Worm (Caenorhabditis elegans) whole organism, L1 larva: ENCODE data around the gene F25E2.2.
A peak's percentile ranks its signal among the peaks of the same experiment; 100 is the strongest.

ENCODE experiments used
- C16A3.4 ChIP-seq: fragments of 150-350 bp; optimal IDR thresholded peaks from 2 replicates; lab custom pipeline; 2014; ENCODE audit warnings: missing biosample characterization, missing genetic modification characterization
- C34B4.2 ChIP-seq: sonication (generic microtip); optimal IDR thresholded peaks from 2 replicates; lab custom pipeline; 2017; ENCODE audit warnings: mild to moderate bottlenecking, missing genetic modification characterization, missing compliant biosample characterization
- Y116A8C.19 ChIP-seq: sonication (generic microtip); optimal IDR thresholded peaks from 2 replicates; lab custom pipeline; 2016; ENCODE audit warnings: missing compliant biosample characterization, missing genetic modification characterization, borderline replicate concordance
- blmp-1 ChIP-seq: fragments of 150-350 bp; optimal IDR thresholded peaks from 2 replicates; lab custom pipeline; 2014; ENCODE audit warnings: missing biosample characterization, missing genetic modification characterization
- ceh-8 ChIP-seq: fragments of 200-800 bp; sonication (Bioruptor generic); optimal IDR thresholded peaks from 2 replicates; lab custom pipeline; 2018; ENCODE audit warnings: mild to moderate bottlenecking, missing genetic modification characterization, moderate library complexity, missing compliant biosample characterization
- ceh-82 ChIP-seq, 3 experiments: fragments of 150-350 bp in 1 of 3; sonication (generic microtip) in 2 of 3; optimal IDR thresholded peaks; 2 replicates each; lab custom pipeline; 2014 to 2017; ENCODE audit warnings: missing biosample characterization in 3 of 3, missing genetic modification characterization in 3 of 3
- ceh-90 ChIP-seq: sonication (generic microtip); optimal IDR thresholded peaks from 2 replicates; lab custom pipeline; 2016; ENCODE audit warnings: missing genetic modification characterization, missing compliant biosample characterization
- dpl-1 ChIP-seq, 3 experiments: fragments of 150-350 bp in 2 of 3; sonication (generic microtip) in 1 of 3; optimal IDR thresholded peaks; 2 replicates each; lab custom pipeline; 2014 to 2017; ENCODE audit warnings: missing biosample characterization in 3 of 3, missing genetic modification characterization in 3 of 3, missing genetic modification reagents in 3 of 3
- dsc-1 ChIP-seq: sonication (generic microtip); optimal IDR thresholded peaks from 2 replicates; lab custom pipeline; 2016; ENCODE audit warnings: mild to moderate bottlenecking, missing genetic modification characterization, missing compliant biosample characterization
- efl-1 ChIP-seq, 4 experiments: fragments of 150-350 bp; optimal IDR thresholded peaks in 3 of 4; peaks in 1 of 4; 1 replicate in 1 of 4; 2 replicates in 3 of 4; lab custom pipeline; 2014; ENCODE audit warnings: missing biosample characterization in 2 of 4, missing genetic modification characterization in 2 of 4, missing genetic modification reagents in 2 of 4
- egl-13 ChIP-seq: sonication (generic microtip); optimal IDR thresholded peaks from 2 replicates; lab custom pipeline; 2016; ENCODE audit warnings: missing genotype, missing genetic modification reagents, missing genetic modification characterization, missing compliant biosample characterization
- egl-27 ChIP-seq, 2 experiments: fragments of 150-350 bp in 1 of 2; sonication (generic microtip); optimal IDR thresholded peaks; 3 replicates each; lab custom pipeline; 2017 to 2018; ENCODE audit warnings: missing biosample characterization in 2 of 2, missing genetic modification characterization in 2 of 2, missing genetic modification reagents in 2 of 2
- elt-3 ChIP-seq, 6 experiments: fragments of 150-350 bp in 1 of 6; sonication (generic microtip); optimal IDR thresholded peaks; 2 replicates each; lab custom pipeline; 2017 to 2018; ENCODE audit warnings: missing biosample characterization in 6 of 6, missing genetic modification characterization in 6 of 6, inconsistent platforms in 1 of 6
- fkh-10 ChIP-seq: sonication (generic microtip); optimal IDR thresholded peaks from 2 replicates; lab custom pipeline; 2017; ENCODE audit warnings: missing biosample characterization, missing genetic modification reagents, missing genetic modification characterization
- fos-1 ChIP-seq: fragments of 150-350 bp; optimal IDR thresholded peaks from 2 replicates; lab custom pipeline; 2014; ENCODE audit warnings: missing biosample characterization, missing genetic modification characterization
- grh-1 ChIP-seq: fragments of 200-800 bp; sonication (Bioruptor generic); IDR thresholded peaks from 2 replicates; pipeline ENCODE4 v1.3.6; 2022; ENCODE audit warnings: missing genetic modification reagents, missing genetic modification characterization, missing compliant biosample characterization
- hlh-17 ChIP-seq: fragments of 200-800 bp; sonication (Bioruptor generic); optimal IDR thresholded peaks from 2 replicates; lab custom pipeline; 2018; ENCODE audit warnings: missing genetic modification characterization, mild to moderate bottlenecking, missing compliant biosample characterization, moderate library complexity, borderline replicate concordance
- hpl-2 ChIP-seq: fragments of 150-350 bp; optimal IDR thresholded peaks from 2 replicates; lab custom pipeline; 2014; ENCODE audit warnings: missing biosample characterization, missing genetic modification reagents, missing genetic modification characterization
- isw-1 ChIP-seq: fragments of 200-800 bp; sonication (Bioruptor generic); IDR thresholded peaks from 2 replicates; pipeline ENCODE4 v1.3.6; 2022; ENCODE audit warnings: missing genetic modification characterization, missing compliant biosample characterization
- lin-13 ChIP-seq: fragments of 150-350 bp; optimal IDR thresholded peaks from 2 replicates; lab custom pipeline; 2014; ENCODE audit warnings: missing biosample characterization, missing genetic modification reagents, missing genetic modification characterization
- lin-14 ChIP-seq: fragments of 200-800 bp; sonication (Bioruptor generic); optimal IDR thresholded peaks from 2 replicates; lab custom pipeline; 2018; ENCODE audit warnings: mild to moderate bottlenecking, missing genetic modification characterization, moderate library complexity, missing compliant biosample characterization
- lin-15B ChIP-seq: fragments of 150-350 bp; sonication (generic microtip); optimal IDR thresholded peaks from 3 replicates; lab custom pipeline; 2014; ENCODE audit warnings: missing biosample characterization, missing genetic modification characterization
- lin-35 ChIP-seq, 2 experiments: fragments of 150-350 bp; optimal IDR thresholded peaks; 2 replicates each; lab custom pipeline; 2014; ENCODE audit warnings: missing biosample characterization in 2 of 2, missing genetic modification characterization in 2 of 2, missing genetic modification reagents in 2 of 2
- lin-39 ChIP-seq: fragments of 150-350 bp; optimal IDR thresholded peaks from 2 replicates; lab custom pipeline; 2014; ENCODE audit warnings: missing biosample characterization, missing genetic modification reagents, missing genetic modification characterization
- lir-3 ChIP-seq: sonication (generic microtip); optimal IDR thresholded peaks from 2 replicates; lab custom pipeline; 2016; ENCODE audit warnings: mild to moderate bottlenecking, missing genetic modification characterization, moderate library complexity, missing compliant biosample characterization; ENCODE audit not compliant: poor library complexity
- lsy-2 ChIP-seq, 2 experiments: fragments of 150-350 bp; optimal IDR thresholded peaks; 2 replicates each; lab custom pipeline; 2014; ENCODE audit warnings: missing biosample characterization in 2 of 2, missing genetic modification characterization in 2 of 2
- mep-1 ChIP-seq: fragments of 150-350 bp; optimal IDR thresholded peaks from 2 replicates; lab custom pipeline; 2014; ENCODE audit warnings: missing biosample characterization, missing genetic modification characterization
- nhr-11 ChIP-seq: fragments of 150-350 bp; optimal IDR thresholded peaks from 2 replicates; lab custom pipeline; 2014; ENCODE audit warnings: missing biosample characterization, missing genetic modification characterization
- nhr-12 ChIP-seq: sonication (generic microtip); optimal IDR thresholded peaks from 2 replicates; lab custom pipeline; 2017; ENCODE audit warnings: missing biosample characterization, missing genetic modification characterization
- nhr-20 ChIP-seq: sonication (generic microtip); optimal IDR thresholded peaks from 2 replicates; lab custom pipeline; 2016; ENCODE audit warnings: mild to moderate bottlenecking, missing genetic modification characterization, missing compliant biosample characterization
- nhr-237 ChIP-seq: fragments of 150-350 bp; optimal IDR thresholded peaks from 2 replicates; lab custom pipeline; 2014; ENCODE audit warnings: missing biosample characterization, missing genetic modification characterization
- nhr-71 ChIP-seq: sonication (generic microtip); optimal IDR thresholded peaks from 2 replicates; lab custom pipeline; 2016; ENCODE audit warnings: mild to moderate bottlenecking, missing genetic modification characterization, moderate library complexity, missing compliant biosample characterization
- nhr-85 ChIP-seq: sonication (generic microtip); peaks from one replicate; lab custom pipeline; 2016; ENCODE audit warnings: missing genetic modification characterization, inconsistent platforms, missing compliant biosample characterization
- pax-3 ChIP-seq: fragments of 200-800 bp; sonication (Bioruptor generic); optimal IDR thresholded peaks from 2 replicates; lab custom pipeline; 2018; ENCODE audit warnings: mild to moderate bottlenecking, missing genetic modification characterization, moderate library complexity, missing compliant biosample characterization
- pqm-1 ChIP-seq: sonication (generic microtip); optimal IDR thresholded peaks from 3 replicates; lab custom pipeline; 2017; ENCODE audit warnings: missing biosample characterization, missing genetic modification characterization
- sox-4 ChIP-seq: sonication (generic microtip); optimal IDR thresholded peaks from 2 replicates; lab custom pipeline; 2016; ENCODE audit warnings: missing genetic modification characterization, missing compliant biosample characterization
- sup-37 ChIP-seq: fragments of 200-800 bp; sonication (Bioruptor generic); optimal IDR thresholded peaks from 2 replicates; lab custom pipeline; 2018; ENCODE audit warnings: mild to moderate bottlenecking, missing genetic modification characterization, missing compliant biosample characterization
- swsn-7 ChIP-seq: sonication (generic microtip); optimal IDR thresholded peaks from 2 replicates; lab custom pipeline; 2016; ENCODE audit warnings: missing genetic modification characterization, missing compliant biosample characterization
- tbx-2 ChIP-seq: sonication (generic microtip); optimal IDR thresholded peaks from 2 replicates; lab custom pipeline; 2016; ENCODE audit warnings: missing genetic modification characterization, missing compliant biosample characterization
- unc-62 ChIP-seq: fragments of 150-350 bp; optimal IDR thresholded peaks from 2 replicates; lab custom pipeline; 2014; ENCODE audit warnings: missing biosample characterization, missing genetic modification reagents, missing genetic modification characterization
- unc-86 ChIP-seq: sonication (generic microtip); optimal IDR thresholded peaks from 2 replicates; lab custom pipeline; 2016; ENCODE audit warnings: missing genetic modification characterization, missing compliant biosample characterization
- xbp-1 ChIP-seq: sonication (generic microtip); optimal IDR thresholded peaks from 2 replicates; lab custom pipeline; 2016; ENCODE audit warnings: missing genetic modification characterization, missing compliant biosample characterization
- ztf-11 ChIP-seq, 2 experiments: sonication (generic microtip); optimal IDR thresholded peaks; 2 replicates each; lab custom pipeline; 2016 to 2017; ENCODE audit warnings: missing genetic modification characterization in 2 of 2, missing biosample characterization in 1 of 2, missing compliant biosample characterization in 1 of 2
- ztf-4 ChIP-seq: fragments of 150-350 bp; optimal IDR thresholded peaks from 2 replicates; lab custom pipeline; 2014; ENCODE audit warnings: missing biosample characterization, missing genetic modification characterization

F25E2.2 gene

DNA sequence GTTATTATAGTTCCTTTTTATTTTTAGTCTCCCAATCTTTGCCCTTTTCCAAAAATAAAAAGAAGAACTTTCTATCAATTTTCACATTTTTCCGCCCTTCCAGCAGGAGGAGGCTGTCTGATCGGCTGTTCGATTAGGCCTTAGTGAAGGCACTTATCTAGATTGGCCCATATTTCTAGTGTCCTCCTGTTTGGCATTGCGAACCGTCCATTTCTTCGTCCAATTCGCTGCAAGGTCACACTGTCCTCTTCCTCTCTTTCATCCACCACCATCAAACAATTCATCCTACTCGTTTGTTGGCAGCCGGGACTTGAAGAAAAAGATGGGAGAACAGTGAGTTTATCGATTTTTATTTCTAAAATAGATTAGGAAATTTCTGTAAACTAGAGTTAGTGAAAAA, 38.4 kb downstream of the F25E2.2 start, which contains the start of gene T04G9.4:
Gene T04G9.4, plus strand, starts transcription at position 293 of the 400 bp plus-strand sequence.
- TF ChIP-seq lin-14 (GFP tag; lab: Kevin White, UChicago): peak; percentile 62
- no peak for TF ChIP-seq nhr-237
- no peak for TF ChIP-seq lin-35 (GFP tag; optimal IDR thresholded peaks at IDR 0.05; lab: Kevin White, UChicago)
- no peak for TF ChIP-seq lin-39
- no peak for TF ChIP-seq unc-62
- TF ChIP-seq nhr-85 (tag; lab: Kevin White, UChicago): peak; percentile 79
- TF ChIP-seq isw-1 (GFP tag; lab: Robert Waterston, UW): no peak
- peak; percentile 5 for TF ChIP-seq nhr-20
- TF ChIP-seq ceh-8 (GFP tag; lab: Kevin White, UChicago): no peak
- TF ChIP-seq swsn-7 (tag; lab: Kevin White, UChicago): no peak
- no peak for TF ChIP-seq tbx-2 (tag; lab: Kevin White, UChicago)
- TF ChIP-seq elt-3 (tag; optimal IDR thresholded peaks at IDR 0.05; lab: Kevin White, UChicago): no peak
- peak; percentile 56 for TF ChIP-seq blmp-1 (tag; lab: Kevin White, UChicago)

ce11 chrX:770537-770936, 40.1 kb downstream of the F25E2.2 start, which contains the start of gene T04G9.7:
T04G9.7 (plus strand) TSS chrX:770837.
- no peak for TF ChIP-seq ztf-11 (tag; optimal IDR thresholded peaks at IDR 0.05; lab: Kevin White, UChicago)
- no peak for TF ChIP-seq C16A3.4 (tag; lab: Kevin White, UChicago)
- TF ChIP-seq hlh-17 (GFP tag; lab: Kevin White, UChicago): no peak
- no peak for TF ChIP-seq unc-86 (tag; lab: Kevin White, UChicago)
- no peak for TF ChIP-seq C34B4.2
- TF ChIP-seq lir-3 (tag; lab: Kevin White, UChicago): no peak
- TF ChIP-seq swsn-7 (tag; lab: Kevin White, UChicago): no peak
- TF ChIP-seq fkh-10 (GFP tag; lab: Kevin White, UChicago): no peak
- TF ChIP-seq xbp-1: no peak
- TF ChIP-seq blmp-1 (tag; lab: Kevin White, UChicago): no peak
- no peak for TF ChIP-seq pax-3 (tag; lab: Kevin White, UChicago)
- TF ChIP-seq fos-1 (tag; lab: Kevin White, UChicago): no peak
- no peak for TF ChIP-seq dpl-1 (GFP tag; optimal IDR thresholded peaks at IDR 0.05; lab: Kevin White, UChicago)

ce11 chrX:769550-769949, 41.0 kb downstream of the F25E2.2 start:
- TF ChIP-seq hlh-17 (GFP tag; lab: Kevin White, UChicago) (no peak), Y116A8C.19 (tag; lab: Kevin White, UChicago) (no peak), efl-1 (optimal IDR thresholded peaks at IDR 0.05; lab: Kevin White, UChicago) (no peak), efl-1 (GFP tag; optimal IDR thresholded peaks at IDR 0.05 in 1 of 2; lab: Kevin White, UChicago) (peak in 1 of 2 experiments; percentile 55), nhr-12 (no peak)

DNA sequence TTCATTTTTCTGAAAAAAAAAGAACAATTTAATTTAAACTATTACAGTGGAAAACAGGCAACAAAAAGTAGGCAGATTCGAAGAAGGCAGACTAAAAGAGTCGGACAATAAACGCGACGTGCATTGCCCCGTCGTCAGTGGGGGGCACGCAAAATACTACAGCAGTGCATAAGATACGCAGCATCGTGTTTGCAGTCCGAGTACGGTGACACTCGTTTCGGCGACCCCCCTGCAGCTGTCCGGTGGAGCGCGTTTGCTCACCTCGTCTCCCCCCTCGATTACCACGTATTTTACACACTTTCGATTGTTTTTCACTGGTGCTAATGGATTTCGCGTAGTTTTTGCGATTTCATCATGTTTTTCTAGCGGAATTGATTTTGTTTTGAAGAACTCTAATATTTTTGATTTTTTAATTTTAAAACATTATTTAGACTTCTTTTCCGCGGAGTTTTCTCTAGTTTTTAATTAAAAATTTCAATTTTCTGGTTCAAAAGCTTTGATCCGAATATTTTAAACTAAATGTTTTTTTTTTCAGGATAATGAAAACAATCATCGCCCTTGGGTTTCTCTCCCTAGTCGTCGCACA, 42.4 kb downstream of the F25E2.2 start, which contains the start of the genes trap-2 and ile-2:
Gene trap-2, minus strand, starts transcription at position 9 of the 586 bp plus-strand sequence.
Gene ile-2, plus strand, starts transcription at position 536 of the 586 bp plus-strand sequence.
- TF ChIP-seq dsc-1 (tag; lab: Kevin White, UChicago) (peak; percentile 55), ceh-82 (tag; optimal IDR thresholded peaks at IDR 0.05; lab: Kevin White, UChicago) (peak; percentile 84 to 96 (median 84)), hpl-2 (peak; percentile 62), unc-86 (tag; lab: Kevin White, UChicago) (peak; percentile 83), egl-27 (tag; optimal IDR thresholded peaks at IDR 0.05; lab: Kevin White, UChicago) (peak in 1 of 2 experiments; percentile 29), sox-4 (tag; lab: Kevin White, UChicago) (peak; percentile 46), efl-1 (optimal IDR thresholded peaks at IDR 0.05; lab: Kevin White, UChicago) (peak; percentile 69 to 80), efl-1 (GFP tag; optimal IDR thresholded peaks at IDR 0.05 in 1 of 2; lab: Kevin White, UChicago) (peak; percentile 55 to 96), nhr-237 (peak; percentile 70), ztf-4 (tag; lab: Kevin White, UChicago) (peak; percentile 70), lsy-2 (tag; optimal IDR thresholded peaks at IDR 0.05; lab: Kevin White, UChicago) (peak; percentile 97 to 98), nhr-11 (peak; percentile 39), pqm-1 (tag; lab: Kevin White, UChicago) (no peak), grh-1 (GFP tag; lab: Robert Waterston, UW) (peak; percentile 71), xbp-1 (peak; percentile 91), nhr-85 (tag; lab: Kevin White, UChicago) (peak; percentile 93), pax-3 (tag; lab: Kevin White, UChicago) (peak; percentile 18), lin-15B (tag; lab: Kevin White, UChicago) (peak; percentile 89), egl-13 (tag; lab: Kevin White, UChicago) (peak; percentile 80), mep-1 (tag; lab: Kevin White, UChicago) (peak; percentile 87), nhr-71 (tag; lab: Kevin White, UChicago) (peak; percentile 95), lin-14 (GFP tag; lab: Kevin White, UChicago) (peak; percentile 98), ceh-90 (no peak), lin-13 (peak; percentile 85), sup-37 (peak; percentile 51)
